Worm (Caenorhabditis elegans) whole organism, midembryonic: Measurements from ENCODE around the gene F59B2.3.

Experiments used
- T22C8.4 ChIP-seq: fragments of 200-800 bp; sonication (Bioruptor generic); IDR thresholded peaks from 2 replicates; pipeline ENCODE4 v1.3.6; 2022; ENCODE audit warnings: missing genetic modification characterization, missing compliant biosample characterization
- klf-2 ChIP-seq: fragments of 200-800 bp; sonication (Bioruptor generic); conservative IDR thresholded peaks from 2 replicates; pipeline ENCODE4 v1.3.6; 2022; ENCODE audit warnings: missing genetic modification reagents, missing genetic modification characterization, missing compliant biosample characterization
- med-1 ChIP-seq: sonication (generic microtip); optimal IDR thresholded peaks from 2 replicates; lab custom pipeline; 2017; ENCODE audit warnings: missing genetic modification characterization, mild to moderate bottlenecking, missing compliant biosample characterization, antibody characterized with exemption, missing genetic modification reagents; ENCODE audit not compliant: insufficient read depth
- ref-1 ChIP-seq: fragments of 200-800 bp; sonication (Bioruptor generic); conservative IDR thresholded peaks from 2 replicates; pipeline ENCODE4 v1.3.6; 2022; ENCODE audit warnings: missing genetic modification reagents, missing genetic modification characterization, missing compliant biosample characterization

DNA sequence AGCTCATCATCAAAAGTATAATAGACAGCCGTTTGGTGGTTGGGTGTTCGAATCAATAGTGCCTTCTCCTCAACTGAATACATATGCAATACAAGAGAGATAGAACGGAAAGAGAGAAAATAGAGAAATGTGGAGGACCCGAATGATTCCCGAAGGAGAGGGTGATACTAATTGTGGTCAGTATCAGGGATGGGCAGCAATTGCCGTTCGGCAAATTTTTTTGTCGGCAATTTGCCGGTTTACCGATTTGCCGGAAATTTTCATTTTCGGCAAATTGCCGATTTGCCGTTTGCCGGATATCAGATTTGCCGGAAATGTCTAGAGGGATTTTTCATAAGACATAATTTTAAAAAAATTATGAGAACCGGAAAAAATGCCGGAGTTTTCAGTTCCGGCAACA is 12.7 kb upstream of the F59B2.3 start, which contains the start of gene F59B2.9:
- TF ChIP-seq T22C8.4 (GFP tag; lab: Robert Waterston, UW) (no peak), med-1 (GFP tag; lab: Kevin White, UChicago) (no peak), klf-2 (GFP tag; lab: Robert Waterston, UW) (no peak), ref-1 (no peak)
